Worm (Caenorhabditis elegans) whole organism, L2 larva: ENCODE results near the gene C49A9.5.

Experiments
- ama-1 ChIP-seq: fragments of 150-350 bp; optimal IDR thresholded peaks from 2 replicates; lab custom pipeline; 2018; ENCODE audit warnings: inconsistent platforms
- blmp-1 ChIP-seq: sonication (generic microtip); optimal IDR thresholded peaks from 2 replicates; lab custom pipeline; 2017; ENCODE audit warnings: missing genetic modification characterization, mild to moderate bottlenecking, missing compliant biosample characterization, antibody characterized with exemption, moderate library complexity; ENCODE audit not compliant: insufficient read depth
- ceh-16 ChIP-seq: fragments of 150-350 bp; optimal IDR thresholded peaks from 2 replicates; lab custom pipeline; 2014; ENCODE audit warnings: missing biosample characterization, missing genetic modification characterization
- ceh-82 ChIP-seq: fragments of 150-350 bp; optimal IDR thresholded peaks from 2 replicates; lab custom pipeline; 2014; ENCODE audit warnings: missing biosample characterization, missing genetic modification characterization
- elt-1 ChIP-seq: fragments of 150-350 bp; optimal IDR thresholded peaks from 2 replicates; lab custom pipeline; 2014; ENCODE audit warnings: missing biosample characterization, missing genetic modification characterization
- nhr-12 ChIP-seq: fragments of 150-350 bp; optimal IDR thresholded peaks from 2 replicates; lab custom pipeline; 2014; ENCODE audit warnings: missing biosample characterization, missing genetic modification characterization
- unc-39 ChIP-seq: fragments of 150-350 bp; optimal IDR thresholded peaks from 2 replicates; lab custom pipeline; 2014; ENCODE audit warnings: missing biosample characterization, missing genetic modification characterization

DNA sequence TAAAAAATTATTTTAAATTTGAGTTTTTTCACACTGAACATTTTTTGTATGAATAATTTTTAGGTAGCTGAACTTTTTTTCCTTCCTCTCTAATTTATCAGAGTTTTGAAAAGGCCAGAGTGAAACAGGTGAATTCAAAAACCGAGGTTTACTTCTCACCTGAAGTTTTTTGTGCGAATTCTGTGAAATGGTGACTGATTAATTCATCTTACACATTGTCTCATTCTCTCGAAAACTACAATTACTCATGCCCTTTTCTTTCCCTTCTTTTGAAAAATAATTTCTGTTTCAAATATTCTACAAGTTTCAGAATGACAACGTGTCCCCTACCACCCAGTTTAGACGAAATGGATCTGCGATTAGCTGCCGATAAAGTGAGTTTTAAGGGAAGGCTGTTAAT lies 11.7 kb upstream of the C49A9.5 start, which contains the start of gene tkr-2:
- no peak for TF ChIP-seq blmp-1 (tag; lab: Kevin White, UChicago)
- TF ChIP-seq unc-39 (tag; lab: Kevin White, UChicago), result no peak
- TF ChIP-seq elt-1, result no peak
- TF ChIP-seq nhr-12 (tag; lab: Kevin White, UChicago), result no peak
- TF ChIP-seq ceh-82, result no peak
- no peak for TF ChIP-seq ceh-16 (tag; lab: Kevin White, UChicago)
- TF ChIP-seq ama-1 (lab: Kevin White, UChicago), result no peak
